Worm (Caenorhabditis elegans) whole organism, midembryonic: Measurements from ENCODE around the gene rol-1.

Source experiments
- T22C8.4 ChIP-seq: fragments of 200-800 bp; sonication (Bioruptor generic); IDR thresholded peaks from 2 replicates; pipeline ENCODE4 v1.3.6; 2022; ENCODE audit warnings: missing genetic modification characterization, missing compliant biosample characterization
- cog-1 ChIP-seq: sonication (generic microtip); optimal IDR thresholded peaks from 2 replicates; lab custom pipeline; 2016; ENCODE audit warnings: missing genetic modification characterization, missing compliant biosample characterization
- flt-1 ChIP-seq: fragments of 200-800 bp; sonication (Bioruptor generic); IDR thresholded peaks from 2 replicates; pipeline ENCODE4 v1.3.6; 2022; ENCODE audit warnings: missing genetic modification characterization, missing compliant biosample characterization
- klf-2 ChIP-seq: fragments of 200-800 bp; sonication (Bioruptor generic); conservative IDR thresholded peaks from 2 replicates; pipeline ENCODE4 v1.3.6; 2022; ENCODE audit warnings: missing genetic modification reagents, missing genetic modification characterization, missing compliant biosample characterization
- med-1 ChIP-seq: sonication (generic microtip); optimal IDR thresholded peaks from 2 replicates; lab custom pipeline; 2017; ENCODE audit warnings: missing genetic modification characterization, mild to moderate bottlenecking, missing compliant biosample characterization, antibody characterized with exemption, missing genetic modification reagents; ENCODE audit not compliant: insufficient read depth
- ref-1 ChIP-seq: fragments of 200-800 bp; sonication (Bioruptor generic); conservative IDR thresholded peaks from 2 replicates; pipeline ENCODE4 v1.3.6; 2022; ENCODE audit warnings: missing genetic modification reagents, missing genetic modification characterization, missing compliant biosample characterization
- tab-1 ChIP-seq: fragments of 200-800 bp; sonication (Bioruptor generic); IDR thresholded peaks from 2 replicates; pipeline ENCODE4 v1.3.6; 2022; ENCODE audit warnings: missing genetic modification characterization, missing compliant biosample characterization
- ztf-23 ChIP-seq: fragments of 200-800 bp; sonication (Bioruptor generic); IDR thresholded peaks from 2 replicates; pipeline ENCODE4 v1.3.6; 2022; ENCODE audit warnings: missing genetic modification reagents, missing genetic modification characterization, missing compliant biosample characterization
- ztf-29 ChIP-seq: fragments of 200-800 bp; sonication (Bioruptor generic); IDR thresholded peaks from 2 replicates; pipeline ENCODE4 v1.3.6; 2022; ENCODE audit warnings: missing genetic modification reagents, missing genetic modification characterization, missing compliant biosample characterization

The rol-1 gene

ce11 chrII:12202281-12202680, 29.9 kb downstream of the rol-1 start, which contains the start of gene trpp-5:
Gene trpp-5 (minus strand): TSS chrII:12202381.
- TF ChIP-seq klf-2 (no peak), med-1 (GFP tag; lab: Kevin White, UChicago) (no peak), ztf-23 (GFP tag; lab: Robert Waterston, UW) (no peak), ztf-29 (GFP tag; lab: Robert Waterston, UW) (no peak), ref-1 (GFP tag; lab: Robert Waterston, UW) (no peak), tab-1 (GFP tag; lab: Robert Waterston, UW) (no peak), T22C8.4 (no peak), cog-1 (no peak), flt-1 (GFP tag; lab: Robert Waterston, UW) (no peak)

- TF ChIP-seq cog-1, result no peak
- TF ChIP-seq klf-2, result no peak
- TF ChIP-seq ztf-29 (GFP tag; lab: Robert Waterston, UW), result no peak
- no peak for TF ChIP-seq ztf-23 (GFP tag; lab: Robert Waterston, UW)
- no peak for TF ChIP-seq flt-1 (GFP tag; lab: Robert Waterston, UW)
- no peak for TF ChIP-seq T22C8.4
- no peak for TF ChIP-seq tab-1 (GFP tag; lab: Robert Waterston, UW)
Observed at ce11 chrII:12202921-12203320, 30.5 kb downstream of the rol-1 start, which contains the start of gene aqp-12. Gene aqp-12 (plus strand): TSS chrII:12203221.

- TF ChIP-seq med-1 (GFP tag; lab: Kevin White, UChicago), result no peak
- no peak for TF ChIP-seq ref-1 (GFP tag; lab: Robert Waterston, UW)
- TF ChIP-seq tab-1 (GFP tag; lab: Robert Waterston, UW), result no peak
- TF ChIP-seq ztf-23 (GFP tag; lab: Robert Waterston, UW), result no peak
- no peak for TF ChIP-seq ztf-29 (GFP tag; lab: Robert Waterston, UW)
- no peak for TF ChIP-seq T22C8.4
Observed at ce11 chrII:12204617-12205016, 32.2 kb downstream of the rol-1 start.

ce11 chrII:12208741-12209140, 36.4 kb downstream of the rol-1 start:
- no peak for TF ChIP-seq med-1 (GFP tag; lab: Kevin White, UChicago)
- 0 out of 2 replicates have a peak, but pooled peaks have one; percentile 6 for TF ChIP-seq T22C8.4
- TF ChIP-seq flt-1 (GFP tag; lab: Robert Waterston, UW), result no peak
- TF ChIP-seq ref-1 (GFP tag; lab: Robert Waterston, UW), result no peak

ce11 chrII:12211652-12212245, 39.4 kb downstream of the rol-1 start:
- TF ChIP-seq T22C8.4 (no peak), med-1 (GFP tag; lab: Kevin White, UChicago) (no peak), tab-1 (GFP tag; lab: Robert Waterston, UW) (no peak), cog-1 (no peak), ztf-23 (GFP tag; lab: Robert Waterston, UW) (no peak), klf-2 (no peak), ztf-29 (GFP tag; lab: Robert Waterston, UW) (no peak), ref-1 (GFP tag; lab: Robert Waterston, UW) (no peak), flt-1 (GFP tag; lab: Robert Waterston, UW) (no peak)

ce11 chrII:12214562-12214961, 42.2 kb downstream of the rol-1 start:
- no peak for TF ChIP-seq cog-1
- TF ChIP-seq ztf-29 (GFP tag; lab: Robert Waterston, UW), result no peak
- TF ChIP-seq klf-2, result no peak
- TF ChIP-seq T22C8.4, result no peak
- no peak for TF ChIP-seq ztf-23 (GFP tag; lab: Robert Waterston, UW)
- no peak for TF ChIP-seq med-1 (GFP tag; lab: Kevin White, UChicago)
- TF ChIP-seq tab-1 (GFP tag; lab: Robert Waterston, UW), result no peak
- TF ChIP-seq ref-1 (GFP tag; lab: Robert Waterston, UW), result no peak
- TF ChIP-seq flt-1 (GFP tag; lab: Robert Waterston, UW), result no peak

ce11 chrII:12222524-12222923, 50.2 kb downstream of the rol-1 start:
- TF ChIP-seq med-1 (GFP tag; lab: Kevin White, UChicago) (no peak), ztf-23 (GFP tag; lab: Robert Waterston, UW) (no peak; the same call in 1 of the 2 replicates), ref-1 (GFP tag; lab: Robert Waterston, UW) (no peak), cog-1 (peak; percentile 61), tab-1 (GFP tag; lab: Robert Waterston, UW) (0 out of 2 replicates have a peak, but pooled peaks have one; percentile 61), flt-1 (GFP tag; lab: Robert Waterston, UW) (peak; percentile 71; the same call in 1 of the 2 replicates), T22C8.4 (no peak)

- TF ChIP-seq T22C8.4 (no peak), cog-1 (no peak), ztf-29 (GFP tag; lab: Robert Waterston, UW) (no peak), ref-1 (GFP tag; lab: Robert Waterston, UW) (no peak), flt-1 (GFP tag; lab: Robert Waterston, UW) (no peak), med-1 (GFP tag; lab: Kevin White, UChicago) (no peak)
Observed at ce11 chrII:12224916-12225406, 52.6 kb downstream of the rol-1 start, which contains the start of the genes pqn-87 and rsr-2. Gene pqn-87 (minus strand): TSS chrII:12225086. Gene rsr-2 (plus strand): TSS chrII:12225356.
